Fruit fly (Drosophila melanogaster) whole organism, embryonic: ENCODE data around the gene temp.
A peak's percentile ranks its signal among the peaks of the same experiment; 100 is the strongest.

Source experiments
- ATbp ChIP-seq: fragments of 200-800 bp; sonication (Bioruptor generic); optimal IDR thresholded peaks from 2 replicates; lab custom pipeline; 2017; ENCODE audit warnings: missing biosample characterization, mild to moderate bottlenecking, missing genetic modification characterization, missing genetic modification reagents
- Abd-B ChIP-seq: fragments of 200-800 bp; sonication (Bioruptor generic); optimal IDR thresholded peaks from 2 replicates; lab custom pipeline; 2018; ENCODE audit warnings: missing biosample characterization, mild to moderate bottlenecking, missing genetic modification characterization, moderate library complexity
- Atf6 ChIP-seq: fragments of 200-800 bp; sonication (Bioruptor generic); IDR thresholded peaks from 2 replicates; pipeline ENCODE4 v1.3.6; 2022; ENCODE audit warnings: missing biosample characterization, missing genetic modification characterization
- B-H1 ChIP-seq: fragments of 200-800 bp; sonication (Bioruptor generic); IDR thresholded peaks from 3 replicates; pipeline ENCODE4 v1.3.6; 2022; ENCODE audit warnings: missing biosample characterization, missing genetic modification characterization
- CG10274 ChIP-seq: fragments of 200-800 bp; sonication (Bioruptor generic); optimal IDR thresholded peaks from 3 replicates; lab custom pipeline; 2017; ENCODE audit warnings: missing biosample characterization, mild to moderate bottlenecking, missing genetic modification characterization
- CG10565 ChIP-seq: fragments of 200-800 bp; sonication (Bioruptor generic); optimal IDR thresholded peaks from 3 replicates; lab custom pipeline; 2016; ENCODE audit warnings: missing biosample characterization, mild to moderate bottlenecking, missing genetic modification characterization
- CG11723 ChIP-seq: fragments of 200-800 bp; sonication (Bioruptor generic); optimal IDR thresholded peaks from 2 replicates; lab custom pipeline; 2017; ENCODE audit warnings: missing biosample characterization, mild to moderate bottlenecking, missing genetic modification characterization
- CG12236 ChIP-seq: fragments of 200-800 bp; sonication (Bioruptor generic); optimal IDR thresholded peaks from 2 replicates; lab custom pipeline; 2016; ENCODE audit warnings: missing biosample characterization, missing genetic modification characterization
- CG12299 ChIP-seq: fragments of 200-800 bp; sonication (Bioruptor generic); optimal IDR thresholded peaks from 2 replicates; lab custom pipeline; 2018; ENCODE audit warnings: missing biosample characterization, mild to moderate bottlenecking, missing genetic modification characterization
- CG13894 ChIP-seq: fragments of 200-800 bp; sonication (Bioruptor generic); optimal IDR thresholded peaks from 3 replicates; lab custom pipeline; 2018; ENCODE audit warnings: missing biosample characterization, mild to moderate bottlenecking, missing genetic modification characterization, moderate library complexity
- CG15073 ChIP-seq: fragments of 200-800 bp; sonication (Bioruptor generic); optimal IDR thresholded peaks from 2 replicates; lab custom pipeline; 2016; ENCODE audit warnings: missing biosample characterization, missing genetic modification characterization
- CG15479 ChIP-seq: fragments of 200-800 bp; sonication (Bioruptor generic); optimal IDR thresholded peaks from 3 replicates; lab custom pipeline; 2019; ENCODE audit warnings: missing biosample characterization, mild to moderate bottlenecking, missing genetic modification characterization, moderate library complexity
- CG17385 ChIP-seq: fragments of 200-800 bp; sonication (Bioruptor generic); optimal IDR thresholded peaks from 3 replicates; lab custom pipeline; 2018; ENCODE audit warnings: missing biosample characterization, mild to moderate bottlenecking, missing genetic modification characterization
- CG17829 ChIP-seq: fragments of 200-800 bp; optimal IDR thresholded peaks from 2 replicates; lab custom pipeline; 2019; ENCODE audit warnings: missing biosample characterization, mild to moderate bottlenecking, missing genetic modification characterization, moderate library complexity
- CG2199 ChIP-seq: fragments of 200-800 bp; sonication (Bioruptor generic); IDR thresholded peaks from 3 replicates; pipeline ENCODE4 v1.3.6; 2022; ENCODE audit warnings: missing biosample characterization, missing genetic modification characterization
- CG2889 ChIP-seq: fragments of 200-800 bp; sonication (Bioruptor generic); IDR thresholded peaks from 3 replicates; pipeline ENCODE4 v1.3.6; 2022; ENCODE audit warnings: missing biosample characterization, missing genetic modification characterization
- CG32767 ChIP-seq: fragments of 200-800 bp; sonication (Bioruptor generic); IDR thresholded peaks from 2 replicates; pipeline ENCODE4 v1.3.6; 2022; ENCODE audit warnings: missing biosample characterization, missing genetic modification characterization
- CG4360 ChIP-seq: fragments of 200-800 bp; sonication (Bioruptor generic); IDR thresholded peaks from 2 replicates; pipeline ENCODE4 v1.3.6; 2022; ENCODE audit warnings: missing biosample characterization, missing genetic modification characterization
- CG4730 ChIP-seq: fragments of 200-800 bp; sonication (Bioruptor generic); IDR thresholded peaks from 2 replicates; pipeline ENCODE4 v1.3.6; 2022; ENCODE audit warnings: missing biosample characterization, missing genetic modification characterization
- CG7372 ChIP-seq: fragments of 200-800 bp; sonication (Bioruptor generic); IDR thresholded peaks from 2 replicates; pipeline ENCODE4 v1.3.6; 2022; ENCODE audit warnings: missing biosample characterization, missing genetic modification characterization
- D19A ChIP-seq: fragments of 200-800 bp; optimal IDR thresholded peaks from 3 replicates; lab custom pipeline; 2019; ENCODE audit warnings: missing biosample characterization, mild to moderate bottlenecking, missing genetic modification characterization, moderate library complexity
- D19B ChIP-seq: fragments of 200-800 bp; sonication (Bioruptor generic); optimal IDR thresholded peaks from 2 replicates; lab custom pipeline; 2017; ENCODE audit warnings: missing biosample characterization, mild to moderate bottlenecking, missing genetic modification characterization
- Dek ChIP-seq: fragments of 200-800 bp; sonication (Bioruptor generic); optimal IDR thresholded peaks from 3 replicates; lab custom pipeline; 2019; ENCODE audit warnings: missing biosample characterization, mild to moderate bottlenecking, missing genetic modification characterization, moderate library complexity
- Dip3 ChIP-seq: fragments of 200-800 bp; sonication (Bioruptor generic); optimal IDR thresholded peaks from 3 replicates; lab custom pipeline; 2016; ENCODE audit warnings: missing biosample characterization, missing genetic modification characterization
- Dll ChIP-seq: fragments of 200-800 bp; sonication (Bioruptor generic); IDR thresholded peaks from 4 replicates; pipeline ENCODE4 v1.3.6; 2022; ENCODE audit warnings: missing biosample characterization, missing genetic modification characterization; ENCODE audit not compliant: partially characterized antibody
- Doc3 ChIP-seq: fragments of 200-800 bp; sonication (Bioruptor generic); IDR thresholded peaks from 3 replicates; pipeline ENCODE4 v1.3.6; 2022; ENCODE audit warnings: missing biosample characterization, missing genetic modification characterization; ENCODE audit not compliant: partially characterized antibody
- Elba2 ChIP-seq: fragments of 200-800 bp; sonication (Bioruptor generic); optimal IDR thresholded peaks from 3 replicates; lab custom pipeline; 2016; ENCODE audit warnings: missing biosample characterization, missing genetic modification characterization
- Ets65A ChIP-seq: fragments of 200-800 bp; sonication (Bioruptor generic); peaks from one replicate; lab custom pipeline; 2016; ENCODE audit warnings: missing biosample characterization, missing genetic modification characterization
- Gsc ChIP-seq: fragments of 200-800 bp; sonication (Bioruptor generic); IDR thresholded peaks from 2 replicates; pipeline ENCODE4 v1.3.6; 2022; ENCODE audit warnings: missing biosample characterization, missing genetic modification characterization
- HLHmδ ChIP-seq: fragments of 200-800 bp; sonication (Bioruptor generic); optimal IDR thresholded peaks from 2 replicates; lab custom pipeline; 2018; ENCODE audit warnings: missing biosample characterization, mild to moderate bottlenecking, missing genetic modification characterization, moderate library complexity
- Hand ChIP-seq: fragments of 200-800 bp; sonication (Bioruptor generic); optimal IDR thresholded peaks from 2 replicates; lab custom pipeline; 2017; ENCODE audit warnings: mild to moderate bottlenecking, missing biosample characterization, missing genetic modification reagents, missing genetic modification characterization
- HmgD ChIP-seq: fragments of 200-800 bp; sonication (Bioruptor generic); optimal IDR thresholded peaks from 3 replicates; lab custom pipeline; 2016; ENCODE audit warnings: missing biosample characterization, missing genetic modification characterization
- Mad ChIP-seq: fragments of 200-800 bp; sonication (Bioruptor generic); optimal IDR thresholded peaks from 2 replicates; lab custom pipeline; 2016; ENCODE audit warnings: missing biosample characterization, missing genetic modification characterization
- NC2α ChIP-seq: fragments of 200-800 bp; sonication (Bioruptor generic); optimal IDR thresholded peaks from 2 replicates; lab custom pipeline; 2016; ENCODE audit warnings: missing biosample characterization, missing genetic modification characterization
- Scr ChIP-seq: fragments of 200-800 bp; sonication (Bioruptor generic); IDR thresholded peaks from 2 replicates; pipeline ENCODE4 v1.3.6; 2022; ENCODE audit warnings: missing biosample characterization, missing genetic modification characterization; ENCODE audit not compliant: partially characterized antibody
- Sin3A ChIP-seq: fragments of >200 bp; optimal IDR thresholded peaks from 2 replicates; lab custom pipeline; 2018
- Taf1 ChIP-seq: fragments of 200-800 bp; sonication (Bioruptor generic); IDR thresholded peaks from 2 replicates; pipeline ENCODE4 v1.3.6; 2022; ENCODE audit warnings: missing biosample characterization, missing genetic modification characterization
- aop ChIP-seq: fragments of 200-800 bp; sonication (Bioruptor generic); IDR thresholded peaks from 2 replicates; pipeline ENCODE4 v1.3.6; 2022; ENCODE audit warnings: missing biosample characterization, missing genetic modification characterization
- cas ChIP-seq: fragments of 200-800 bp; sonication (Bioruptor generic); IDR thresholded peaks from 2 replicates; pipeline ENCODE4 v1.3.6; 2022; ENCODE audit warnings: missing biosample characterization, missing genetic modification characterization
- crol ChIP-seq: fragments of 200-800 bp; sonication (Bioruptor generic); IDR thresholded peaks from 2 replicates; pipeline ENCODE4 v1.3.6; 2022; ENCODE audit warnings: missing biosample characterization, missing genetic modification characterization
- cwo ChIP-seq: fragments of 200-800 bp; sonication (Bioruptor generic); optimal IDR thresholded peaks from 3 replicates; lab custom pipeline; 2017; ENCODE audit warnings: missing biosample characterization, missing genetic modification characterization, mild to moderate bottlenecking, moderate library complexity, missing genetic modification reagents
- dm ChIP-seq: fragments of 200-800 bp; sonication (Bioruptor generic); optimal IDR thresholded peaks from 3 replicates; lab custom pipeline; 2016; ENCODE audit warnings: missing biosample characterization, missing genetic modification characterization
- ftz-f1 ChIP-seq: fragments of 200-800 bp; sonication (Bioruptor generic); optimal IDR thresholded peaks from 2 replicates; lab custom pipeline; 2016; ENCODE audit warnings: missing biosample characterization, missing genetic modification characterization
- lab ChIP-seq: fragments of 200-800 bp; sonication (Bioruptor generic); optimal IDR thresholded peaks from 3 replicates; lab custom pipeline; 2017; ENCODE audit warnings: missing biosample characterization, missing genetic modification characterization, mild to moderate bottlenecking, moderate library complexity, missing genetic modification reagents
- pan ChIP-seq, 4 experiments: fragments of >200 bp in 3 of 4; fragments of 200-800 bp in 1 of 4; sonication (Bioruptor generic) in 1 of 4; optimal IDR thresholded peaks in 3 of 4; IDR thresholded peaks in 1 of 4; 2 replicates each; pipeline versions ENCODE4 v1.3.6 to Lab custom; 2017 to 2022; ENCODE audit warnings: missing biosample characterization in 2 of 4, missing genetic modification characterization in 2 of 4, mixed read lengths in 1 of 4
- pfk ChIP-seq: fragments of 200-800 bp; sonication (Bioruptor generic); optimal IDR thresholded peaks from 2 replicates; lab custom pipeline; 2018; ENCODE audit warnings: missing biosample characterization, mild to moderate bottlenecking, missing genetic modification characterization, moderate library complexity
- scrt ChIP-seq: fragments of 200-800 bp; sonication (Bioruptor generic); optimal IDR thresholded peaks from 2 replicates; lab custom pipeline; 2018; ENCODE audit warnings: missing biosample characterization, mild to moderate bottlenecking, missing genetic modification characterization, moderate library complexity
- shn ChIP-seq: fragments of 200-800 bp; sonication (Bioruptor generic); optimal IDR thresholded peaks from 3 replicates; lab custom pipeline; 2016; ENCODE audit warnings: missing biosample characterization, missing genetic modification characterization
- twi ChIP-seq: fragments of 200-800 bp; optimal IDR thresholded peaks from 2 replicates; lab custom pipeline; 2019; ENCODE audit warnings: missing biosample characterization, mild to moderate bottlenecking, missing genetic modification characterization, moderate library complexity
- vfl ChIP-seq: fragments of 200-800 bp; sonication (Bioruptor generic); optimal IDR thresholded peaks from 2 replicates; lab custom pipeline; 2016; ENCODE audit warnings: missing biosample characterization, missing genetic modification characterization
- wek ChIP-seq: fragments of 200-800 bp; sonication (Bioruptor generic); optimal IDR thresholded peaks from 3 replicates; lab custom pipeline; 2018; ENCODE audit warnings: missing biosample characterization, mild to moderate bottlenecking, missing genetic modification characterization, moderate library complexity

The temp gene

DNA sequence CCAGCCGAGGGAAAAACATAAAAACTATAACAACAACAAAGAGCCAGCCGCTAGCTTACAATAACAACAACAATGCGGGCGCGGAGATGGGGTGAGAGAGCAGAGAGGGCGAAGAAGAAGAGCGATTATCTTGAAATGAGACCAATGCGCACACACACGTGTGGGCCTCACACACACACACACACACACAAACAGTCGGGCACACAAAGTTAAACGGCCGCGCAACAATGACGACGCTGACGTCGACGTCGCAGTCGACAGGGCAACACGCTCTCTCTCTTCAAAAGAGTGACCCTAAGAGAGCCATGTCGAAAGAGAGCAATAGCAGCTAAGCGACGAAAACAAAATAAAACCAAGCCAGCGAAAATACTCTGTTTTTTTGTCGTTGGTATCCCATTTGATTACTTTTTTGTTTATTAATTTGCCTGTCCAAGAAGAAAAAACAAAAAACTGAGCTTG is 43.6 kb upstream of the temp start (continued):
- TF ChIP-seq Atf6 (no peak), CG12299 (tag; lab: Kevin White, UChicago) (no peak), CG17385 (peak; percentile 96), CG11723 (GFP tag; lab: Kevin White, UChicago) (no peak), Mad (GFP tag; lab: Kevin White, UChicago) (no peak), Taf1 (GFP tag; lab: Robert Waterston, UW) (no peak), CG32767 (GFP tag; lab: Robert Waterston, UW) (no peak), CG13894 (no peak), pfk (GFP tag; lab: Kevin White, UChicago) (peak; percentile 22), cwo (GFP tag; lab: Kevin White, UChicago) (peak; percentile 73), twi (tag; lab: Kevin White, UChicago) (no peak), Abd-B (GFP tag; lab: Kevin White, UChicago) (no peak), CG7372 (GFP tag; lab: Robert Waterston, UW) (no peak), Doc3 (GFP tag; lab: Robert Waterston, UW) (no peak), NC2α (GFP tag; lab: Kevin White, UChicago) (no peak), dm (no peak), CG2199 (GFP tag; lab: Robert Waterston, UW) (no peak), CG2889 (no peak), pan (optimal IDR thresholded peaks at IDR 0.05; lab: Kevin White, UChicago) (no peak), pan (GFP tag; optimal IDR thresholded peaks at IDR 0.05 in 1 of 2, IDR thresholded peaks at IDR 0.05 in 1 of 2) (peak in 1 of 2 experiments; percentile 11), CG10274 (GFP tag; lab: Kevin White, UChicago) (no peak), CG4730 (GFP tag; lab: Robert Waterston, UW) (no peak), CG4360 (GFP tag; lab: Robert Waterston, UW) (peak; percentile 99), scrt (GFP tag; lab: Kevin White, UChicago) (peak; percentile 33), CG17829 (tag; lab: Kevin White, UChicago) (no peak), CG10565 (GFP tag; lab: Kevin White, UChicago) (no peak), CG12236 (GFP tag; lab: Kevin White, UChicago) (no peak), wek (GFP tag; lab: Kevin White, UChicago) (no peak), shn (no peak), CG15073 (GFP tag; lab: Kevin White, UChicago) (no peak), Scr (GFP tag; lab: Robert Waterston, UW) (peak; percentile 26; the same call in 1 of the 2 replicates), Dek (tag; lab: Kevin White, UChicago) (no peak), B-H1 (GFP tag; lab: Robert Waterston, UW) (no peak), HmgD (GFP tag; lab: Kevin White, UChicago) (peak; percentile 24), HLHmδ (GFP tag; lab: Kevin White, UChicago) (peak; percentile 48), crol (GFP tag; lab: Robert Waterston, UW) (peak; percentile 73), aop (GFP tag; lab: Robert Waterston, UW) (no peak), Gsc (GFP tag; lab: Robert Waterston, UW) (no peak), D19B (GFP tag; lab: Kevin White, UChicago) (no peak), Sin3A (no peak), Dip3 (GFP tag; lab: Kevin White, UChicago) (no peak), vfl (GFP tag; lab: Kevin White, UChicago) (no peak), Hand (GFP tag; lab: Kevin White, UChicago) (no peak), Ets65A (no peak), cas (no peak), ATbp (GFP tag; lab: Kevin White, UChicago) (no peak), CG15479 (GFP tag; lab: Kevin White, UChicago) (peak; percentile 97), ftz-f1 (GFP tag; lab: Kevin White, UChicago) (peak; percentile 62), D19A (tag; lab: Kevin White, UChicago) (peak; percentile 45), Dll (GFP tag; lab: Robert Waterston, UW) (no peak), Elba2 (GFP tag; lab: Kevin White, UChicago) (no peak), lab (no peak)
